Fruit fly (Drosophila melanogaster) whole organism, embryonic: ENCODE results near the gene Setx.
A peak's percentile ranks its signal among the peaks of the same experiment; 100 is the strongest.

Experiments used
- Adf1 ChIP-seq: fragments of 200-800 bp; sonication (Bioruptor generic); IDR thresholded peaks from 2 replicates; pipeline ENCODE4 v1.3.6; 2022; ENCODE audit warnings: missing biosample characterization, missing genetic modification characterization
- Antp ChIP-seq: fragments of 200-800 bp; sonication (Bioruptor generic); optimal IDR thresholded peaks from 3 replicates; lab custom pipeline; 2016; ENCODE audit warnings: missing biosample characterization, missing genetic modification characterization
- Awh ChIP-seq: fragments of 200-800 bp; sonication (Bioruptor generic); IDR thresholded peaks from 2 replicates; pipeline ENCODE4, ENCODE4 v1.3.6; 2022; ENCODE audit warnings: missing biosample characterization, missing genetic modification characterization
- Bgb ChIP-seq: fragments of 200-800 bp; sonication (Bioruptor generic); IDR thresholded peaks from 2 replicates; pipeline ENCODE4 v1.3.6; 2022; ENCODE audit warnings: missing biosample characterization, missing genetic modification characterization; ENCODE audit not compliant: partially characterized antibody
- CG1024 ChIP-seq: fragments of 200-800 bp; sonication (Bioruptor generic); IDR thresholded peaks from 2 replicates; pipeline ENCODE4 v1.3.6; 2022; ENCODE audit warnings: missing biosample characterization, missing genetic modification characterization
- CG11723 ChIP-seq: fragments of 200-800 bp; sonication (Bioruptor generic); optimal IDR thresholded peaks from 2 replicates; lab custom pipeline; 2017; ENCODE audit warnings: missing biosample characterization, mild to moderate bottlenecking, missing genetic modification characterization
- CG15073 ChIP-seq: fragments of 200-800 bp; sonication (Bioruptor generic); optimal IDR thresholded peaks from 2 replicates; lab custom pipeline; 2016; ENCODE audit warnings: missing biosample characterization, missing genetic modification characterization
- CG15601 ChIP-seq: fragments of 200-800 bp; sonication (Bioruptor generic); optimal IDR thresholded peaks from 3 replicates; lab custom pipeline; 2019; ENCODE audit warnings: missing biosample characterization, mild to moderate bottlenecking, missing genetic modification characterization, moderate library complexity
- CG17186 ChIP-seq: fragments of 200-800 bp; sonication (Bioruptor generic); optimal IDR thresholded peaks from 3 replicates; lab custom pipeline; 2017; ENCODE audit warnings: missing biosample characterization, missing genetic modification reagents, missing genetic modification characterization
- CG17829 ChIP-seq: fragments of 200-800 bp; optimal IDR thresholded peaks from 2 replicates; lab custom pipeline; 2019; ENCODE audit warnings: missing biosample characterization, mild to moderate bottlenecking, missing genetic modification characterization, moderate library complexity
- CG2116 ChIP-seq: fragments of 200-800 bp; sonication (Bioruptor generic); optimal IDR thresholded peaks from 3 replicates; lab custom pipeline; 2018; ENCODE audit warnings: missing biosample characterization, mild to moderate bottlenecking, missing genetic modification characterization
- CG2889 ChIP-seq: fragments of 200-800 bp; sonication (Bioruptor generic); IDR thresholded peaks from 3 replicates; pipeline ENCODE4 v1.3.6; 2022; ENCODE audit warnings: missing biosample characterization, missing genetic modification characterization
- CG30020 ChIP-seq: fragments of 200-800 bp; optimal IDR thresholded peaks from 2 replicates; lab custom pipeline; 2019; ENCODE audit warnings: missing biosample characterization, mild to moderate bottlenecking, missing genetic modification characterization, moderate library complexity
- CG34422 ChIP-seq: fragments of 200-800 bp; sonication (Bioruptor generic); IDR thresholded peaks from 3 replicates; pipeline ENCODE4 v1.3.6; 2022; ENCODE audit warnings: missing biosample characterization, missing genetic modification characterization
- CG43689 ChIP-seq: fragments of 200-800 bp; sonication (Bioruptor generic); IDR thresholded peaks from 2 replicates; pipeline ENCODE4 v1.3.6; 2022; ENCODE audit warnings: missing biosample characterization, missing genetic modification characterization
- CG5953 ChIP-seq: fragments of 200-800 bp; sonication (Bioruptor generic); IDR thresholded peaks from 2 replicates; pipeline ENCODE4 v1.3.6; 2022; ENCODE audit warnings: missing biosample characterization, missing genetic modification characterization
- CG9215 ChIP-seq: fragments of 200-800 bp; sonication (Bioruptor generic); IDR thresholded peaks from 2 replicates; pipeline ENCODE4 v1.3.6; 2022; ENCODE audit warnings: missing biosample characterization, missing genetic modification characterization
- CG9727 ChIP-seq: fragments of 200-800 bp; sonication (Bioruptor generic); optimal IDR thresholded peaks from 3 replicates; lab custom pipeline; 2017; ENCODE audit warnings: missing biosample characterization, mild to moderate bottlenecking, missing genetic modification characterization
- CG9797 ChIP-seq: fragments of 200-800 bp; sonication (Bioruptor generic); optimal IDR thresholded peaks from 3 replicates; lab custom pipeline; 2018; ENCODE audit warnings: missing biosample characterization, mild to moderate bottlenecking, missing genetic modification characterization
- CG9932 ChIP-seq: fragments of 200-800 bp; sonication (Bioruptor generic); IDR thresholded peaks from 2 replicates; pipeline ENCODE4 v1.3.6; 2022; ENCODE audit warnings: missing biosample characterization, missing genetic modification characterization
- CTCF ChIP-seq: fragments of 200-800 bp; sonication (Bioruptor generic); optimal IDR thresholded peaks from 2 replicates; lab custom pipeline; 2017; ENCODE audit warnings: missing biosample characterization, mild to moderate bottlenecking, missing genetic modification characterization, moderate library complexity
- D19B ChIP-seq: fragments of 200-800 bp; sonication (Bioruptor generic); optimal IDR thresholded peaks from 2 replicates; lab custom pipeline; 2017; ENCODE audit warnings: missing biosample characterization, mild to moderate bottlenecking, missing genetic modification characterization
- Dip2 ChIP-seq: fragments of 200-800 bp; sonication (Bioruptor generic); IDR thresholded peaks from 2 replicates; pipeline ENCODE4 v1.3.6; 2022; ENCODE audit warnings: missing biosample characterization, missing genetic modification characterization
- E2f2 ChIP-seq: fragments of 200-800 bp; sonication (Bioruptor generic); IDR thresholded peaks from 2 replicates; pipeline ENCODE4 v1.3.6; 2022; ENCODE audit warnings: missing biosample characterization, missing genetic modification characterization
- Fer1 ChIP-seq: fragments of 200-800 bp; sonication (Bioruptor generic); optimal IDR thresholded peaks from 2 replicates; lab custom pipeline; 2017; ENCODE audit warnings: missing biosample characterization, mild to moderate bottlenecking, missing genetic modification characterization
- Fer2 ChIP-seq: fragments of 200-800 bp; sonication (Bioruptor generic); optimal IDR thresholded peaks from 2 replicates; lab custom pipeline; 2018; ENCODE audit warnings: missing biosample characterization, mild to moderate bottlenecking, missing genetic modification characterization, moderate library complexity
- HLH54F ChIP-seq: fragments of 200-800 bp; sonication (Bioruptor generic); optimal IDR thresholded peaks from 3 replicates; lab custom pipeline; 2016; ENCODE audit warnings: missing biosample characterization, missing genetic modification characterization
- HLHmδ ChIP-seq: fragments of 200-800 bp; sonication (Bioruptor generic); optimal IDR thresholded peaks from 2 replicates; lab custom pipeline; 2018; ENCODE audit warnings: missing biosample characterization, mild to moderate bottlenecking, missing genetic modification characterization, moderate library complexity
- MESR4 ChIP-seq: fragments of 200-800 bp; sonication (Bioruptor generic); optimal IDR thresholded peaks from 2 replicates; lab custom pipeline; 2018; ENCODE audit warnings: missing biosample characterization, mild to moderate bottlenecking, missing genetic modification characterization, moderate library complexity
- NC2α ChIP-seq: fragments of 200-800 bp; sonication (Bioruptor generic); optimal IDR thresholded peaks from 2 replicates; lab custom pipeline; 2016; ENCODE audit warnings: missing biosample characterization, missing genetic modification characterization
- NK7.1 ChIP-seq: fragments of 200-800 bp; sonication (Bioruptor generic); optimal IDR thresholded peaks from 3 replicates; lab custom pipeline; 2016; ENCODE audit warnings: missing biosample characterization, missing genetic modification characterization
- Nf-YB ChIP-seq: fragments of 200-800 bp; sonication (Bioruptor generic); optimal IDR thresholded peaks from 3 replicates; lab custom pipeline; 2019; ENCODE audit warnings: missing biosample characterization, mild to moderate bottlenecking, missing genetic modification characterization, moderate library complexity
- NfI ChIP-seq: fragments of 200-800 bp; sonication (Bioruptor generic); optimal IDR thresholded peaks from 3 replicates; lab custom pipeline; 2018; ENCODE audit warnings: missing biosample characterization, mild to moderate bottlenecking, missing genetic modification characterization, moderate library complexity
- Scr ChIP-seq: fragments of 200-800 bp; sonication (Bioruptor generic); IDR thresholded peaks from 2 replicates; pipeline ENCODE4 v1.3.6; 2022; ENCODE audit warnings: missing biosample characterization, missing genetic modification characterization; ENCODE audit not compliant: partially characterized antibody
- Sox102F ChIP-seq: fragments of 200-800 bp; sonication (Bioruptor generic); optimal IDR thresholded peaks from 2 replicates; lab custom pipeline; 2018; ENCODE audit warnings: missing biosample characterization, mild to moderate bottlenecking, missing genetic modification characterization, moderate library complexity
- ara ChIP-seq: fragments of 200-800 bp; sonication (Bioruptor generic); IDR thresholded peaks from 2 replicates; pipeline ENCODE4 v1.3.6; 2022; ENCODE audit warnings: missing biosample characterization, missing genetic modification characterization
- ase ChIP-seq: fragments of 200-800 bp; sonication (Bioruptor generic); IDR thresholded peaks from 3 replicates; pipeline ENCODE4 v1.3.6; 2022; ENCODE audit warnings: missing biosample characterization, missing genetic modification characterization
- ato ChIP-seq: fragments of 200-800 bp; sonication (Bioruptor generic); IDR thresholded peaks from 2 replicates; pipeline ENCODE4 v1.3.6; 2022; ENCODE audit warnings: missing biosample characterization, missing genetic modification characterization; ENCODE audit not compliant: partially characterized antibody
- bbx ChIP-seq: fragments of 200-800 bp; sonication (Bioruptor generic); IDR thresholded peaks from 2 replicates; pipeline ENCODE4 v1.3.6; 2022; ENCODE audit warnings: missing biosample characterization, missing genetic modification characterization; ENCODE audit not compliant: partially characterized antibody
- ci ChIP-seq: fragments of 200-800 bp; sonication (Bioruptor generic); IDR thresholded peaks from 3 replicates; pipeline ENCODE4 v1.3.6; 2022; ENCODE audit warnings: missing biosample characterization, missing genetic modification characterization
- crp ChIP-seq, 2 experiments: fragments of 200-800 bp; sonication (Bioruptor generic); optimal IDR thresholded peaks; 2 replicates in 1 of 2; 3 replicates in 1 of 2; lab custom pipeline; 2017; ENCODE audit warnings: missing biosample characterization in 2 of 2, missing genetic modification characterization in 2 of 2, mild to moderate bottlenecking in 1 of 2, moderate library complexity in 1 of 2
- knrl ChIP-seq: fragments of 200-800 bp; sonication (Bioruptor generic); IDR thresholded peaks from 3 replicates; pipeline ENCODE4 v1.3.6; 2022; ENCODE audit warnings: missing biosample characterization, missing genetic modification characterization; ENCODE audit not compliant: partially characterized antibody
- pfk ChIP-seq: fragments of 200-800 bp; sonication (Bioruptor generic); optimal IDR thresholded peaks from 2 replicates; lab custom pipeline; 2018; ENCODE audit warnings: missing biosample characterization, mild to moderate bottlenecking, missing genetic modification characterization, moderate library complexity
- pzg ChIP-seq: fragments of 200-800 bp; sonication (Bioruptor generic); optimal IDR thresholded peaks from 3 replicates; lab custom pipeline; 2018; ENCODE audit warnings: missing biosample characterization, mild to moderate bottlenecking, missing genetic modification characterization, moderate library complexity
- scrt ChIP-seq: fragments of 200-800 bp; sonication (Bioruptor generic); optimal IDR thresholded peaks from 2 replicates; lab custom pipeline; 2018; ENCODE audit warnings: missing biosample characterization, mild to moderate bottlenecking, missing genetic modification characterization, moderate library complexity
- sd ChIP-seq: fragments of 200-800 bp; sonication (Bioruptor generic); optimal IDR thresholded peaks from 3 replicates; lab custom pipeline; 2018; ENCODE audit warnings: missing biosample characterization, mild to moderate bottlenecking, missing genetic modification characterization, moderate library complexity
- sim ChIP-seq: fragments of 200-800 bp; sonication (Bioruptor generic); IDR thresholded peaks from 2 replicates; pipeline ENCODE4 v1.3.6; 2022; ENCODE audit warnings: missing biosample characterization, missing genetic modification characterization
- stc ChIP-seq: fragments of 200-800 bp; sonication (Bioruptor generic); IDR thresholded peaks from 2 replicates; pipeline ENCODE4 v1.3.6; 2022; ENCODE audit warnings: missing biosample characterization, missing genetic modification characterization
- vvl ChIP-seq: fragments of 200-800 bp; sonication (Bioruptor generic); IDR thresholded peaks from 2 replicates; pipeline ENCODE4 v1.3.6; 2022; ENCODE audit warnings: missing biosample characterization, missing genetic modification characterization
- wek ChIP-seq: fragments of 200-800 bp; sonication (Bioruptor generic); optimal IDR thresholded peaks from 3 replicates; lab custom pipeline; 2018; ENCODE audit warnings: missing biosample characterization, mild to moderate bottlenecking, missing genetic modification characterization, moderate library complexity

Gene Setx

DNA sequence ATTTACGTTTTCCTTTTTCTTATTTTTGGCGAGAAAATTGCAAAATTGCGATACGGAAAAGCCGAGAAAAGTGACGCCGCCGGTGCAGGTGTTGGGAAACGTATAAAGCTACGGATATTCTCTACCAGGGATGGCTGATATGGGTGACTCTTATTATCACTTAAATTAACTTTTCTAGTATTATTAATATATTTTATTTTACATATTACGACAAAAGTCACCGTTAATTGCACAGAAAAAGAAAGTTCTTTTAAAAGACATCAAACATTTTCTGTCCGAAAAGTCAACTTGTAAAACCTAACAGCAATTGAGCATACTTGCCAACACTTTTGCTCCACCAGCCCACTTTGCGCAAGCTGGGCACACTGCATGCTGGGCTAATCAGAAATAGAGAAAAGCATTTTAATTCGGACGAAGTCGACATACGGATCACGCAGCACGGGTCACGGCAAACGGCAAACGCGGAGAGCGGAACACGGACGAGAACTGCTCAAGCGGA is 9.5 kb downstream of the Setx start, which contains the start of the genes Cds and Uba2 (continued):
- TF ChIP-seq sd (tag; lab: Kevin White, UChicago) (no peak), Antp (peak; percentile 83), Adf1 (GFP tag; lab: Robert Waterston, UW) (peak; percentile 80), bbx (GFP tag; lab: Robert Waterston, UW) (peak; percentile 57; the same call in 1 of the 2 replicates), CG15601 (tag; lab: Kevin White, UChicago) (peak; percentile 89), Sox102F (GFP tag; lab: Kevin White, UChicago) (peak; percentile 94), CG9727 (GFP tag; lab: Kevin White, UChicago) (peak; percentile 91), scrt (GFP tag; lab: Kevin White, UChicago) (peak; percentile 82), CTCF (GFP tag; lab: Kevin White, UChicago) (peak; percentile 30), E2f2 (GFP tag; lab: Robert Waterston, UW) (peak; percentile 73), CG5953 (no peak; the same call in 1 of the 2 replicates), CG9215 (GFP tag; lab: Robert Waterston, UW) (peak; percentile 93), D19B (GFP tag; lab: Kevin White, UChicago) (peak; percentile 85), CG43689 (0 out of 2 replicates have a peak, but pooled peaks have one; percentile 38), pfk (GFP tag; lab: Kevin White, UChicago) (peak; percentile 65), CG34422 (GFP tag; lab: Robert Waterston, UW) (peak; percentile 94), ci (GFP tag; lab: Robert Waterston, UW) (peak; percentile 90), HLH54F (peak; percentile 88), crp (GFP tag; optimal IDR thresholded peaks at IDR 0.05; lab: Kevin White, UChicago) (peak in 1 of 2 experiments; percentile 63), HLHmδ (GFP tag; lab: Kevin White, UChicago) (no peak), Dip2 (GFP tag; lab: Robert Waterston, UW) (no peak), NC2α (no peak), CG9797 (GFP tag; lab: Kevin White, UChicago) (peak; percentile 94), CG9932 (GFP tag; lab: Robert Waterston, UW) (peak; percentile 98), MESR4 (GFP tag; lab: Kevin White, UChicago) (peak; percentile 95), ato (GFP tag; lab: Robert Waterston, UW) (peak; percentile 31; the same call in 1 of the 2 replicates), CG2889 (GFP tag; lab: Robert Waterston, UW) (peak; percentile 81), CG17829 (tag; lab: Kevin White, UChicago) (peak; percentile 94), CG1024 (peak; percentile 69), Fer2 (peak; percentile 95), ara (peak; percentile 83; the same call in 1 of the 2 replicates), CG2116 (GFP tag; lab: Kevin White, UChicago) (peak; percentile 91), ase (peak; percentile 85), pzg (GFP tag; lab: Kevin White, UChicago) (peak; percentile 82), CG17186 (GFP tag; lab: Kevin White, UChicago) (peak; percentile 79), wek (peak; percentile 82), knrl (GFP tag; lab: Robert Waterston, UW) (peak; percentile 57; the same call in 2 of the 3 replicates), CG11723 (peak; percentile 87), Bgb (GFP tag; lab: Robert Waterston, UW) (peak; percentile 37; the same call in 1 of the 2 replicates), sim (GFP tag; lab: Robert Waterston, UW) (0 out of 2 replicates have a peak, but pooled peaks have one; percentile 28), Awh (GFP tag; lab: Robert Waterston, UW) (peak; percentile 53; the same call in 1 of the 2 replicates), vvl (peak; percentile 90), NK7.1 (GFP tag; lab: Kevin White, UChicago) (peak; percentile 10), Nf-YB (GFP tag; lab: Kevin White, UChicago) (peak; percentile 73), Scr (GFP tag; lab: Robert Waterston, UW) (peak; percentile 40), NfI (peak; percentile 95), CG15073 (GFP tag; lab: Kevin White, UChicago) (peak; percentile 45), Fer1 (GFP tag; lab: Kevin White, UChicago) (peak; percentile 95), stc (GFP tag; lab: Robert Waterston, UW) (peak; percentile 87), CG30020 (tag; lab: Kevin White, UChicago) (peak; percentile 82)
